Worm (Caenorhabditis elegans) whole organism, L4 larva: ENCODE measurements around the gene C24H11.1.

Experiments used
- T20F7.1 ChIP-seq: fragments of 200-800 bp; sonication (Bioruptor generic); optimal IDR thresholded peaks from 2 replicates; lab custom pipeline; 2018; ENCODE audit warnings: mild to moderate bottlenecking, missing genetic modification characterization, missing compliant biosample characterization
- ceh-28 ChIP-seq: fragments of 150-350 bp; optimal IDR thresholded peaks from 2 replicates; lab custom pipeline; 2014; ENCODE audit warnings: missing biosample characterization, missing genetic modification reagents, missing genetic modification characterization
- fkh-10 ChIP-seq: fragments of 150-350 bp; optimal IDR thresholded peaks from 2 replicates; lab custom pipeline; 2014; ENCODE audit warnings: missing biosample characterization, missing genetic modification reagents, missing genetic modification characterization
- lsy-2 ChIP-seq, 2 experiments: fragments of 150-350 bp in 1 of 2; sonication (generic microtip) in 1 of 2; optimal IDR thresholded peaks; 2 replicates each; lab custom pipeline; 2014 to 2017; ENCODE audit warnings: missing biosample characterization in 2 of 2, missing genetic modification characterization in 2 of 2

ce11 chrIII:11829585-11830195, 42.2 kb downstream of the C24H11.1 start:
- TF ChIP-seq lsy-2 (tag; optimal IDR thresholded peaks at IDR 0.05; lab: Kevin White, UChicago) (no peak), T20F7.1 (GFP tag; lab: Kevin White, UChicago) (no peak), ceh-28 (tag; lab: Kevin White, UChicago) (no peak), fkh-10 (GFP tag; lab: Kevin White, UChicago) (no peak)
